Worm (Caenorhabditis elegans): ENCODE data around the gene col-166.

DNA sequence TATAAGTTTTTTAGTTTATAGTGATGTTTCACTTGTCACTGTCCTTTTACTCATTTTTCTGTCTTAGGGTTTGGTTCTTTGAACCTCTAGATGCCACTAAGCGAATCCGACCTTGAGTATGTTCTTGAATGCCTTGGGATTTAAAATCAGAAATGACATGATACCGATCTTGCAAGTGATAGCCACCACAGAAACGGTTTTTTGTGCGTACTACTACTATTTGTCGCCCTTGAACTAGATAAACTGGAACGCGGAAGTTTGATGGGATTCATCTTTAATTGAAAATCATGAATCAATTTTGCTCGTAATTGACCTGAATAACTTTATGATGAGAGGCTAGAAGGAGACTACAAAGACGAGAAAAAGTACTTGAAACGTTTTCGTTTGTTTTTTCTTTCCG lies 39.0 kb downstream of the col-166 start:
- TF ChIP-seq lin-13 (tag; optimal IDR thresholded peaks at IDR 0.05) (no peak), unc-62 (GFP tag; optimal IDR thresholded peaks at IDR 0.05) (no peak), elt-1 (tag; optimal IDR thresholded peaks at IDR 0.05; ENCODE audit: borderline replicate concordance, insufficient read depth) (no peak)

Data from whole organism, mixed stage, embryonic.